Worm (Caenorhabditis elegans): Measurements from ENCODE around the gene clec-74.

The clec-74 gene

ce11 chrIV:3914462-3914861 is 42.3 kb upstream of the clec-74 start, which contains the start of gene F56D6.19:
Gene F56D6.19 (plus strand): TSS chrIV:3914762.
- TF ChIP-seq madf-8 (GFP tag; conservative IDR thresholded peaks at IDR 0.05) (no peak), aptf-2 (GFP tag; conservative IDR thresholded peaks at IDR 0.05) (no peak), ceh-58 (GFP tag; IDR thresholded peaks at IDR 0.05) (no peak), F49E8.2 (tag; optimal IDR thresholded peaks at IDR 0.05; ENCODE audit: insufficient read depth) (no peak), tbx-9 (tag; optimal IDR thresholded peaks at IDR 0.05; ENCODE audit: borderline replicate concordance) (no peak), gei-17 (GFP tag; optimal IDR thresholded peaks at IDR 0.05) (no peak), ets-4 (GFP tag; optimal IDR thresholded peaks at IDR 0.05) (no peak), Y53G8AR.9 (GFP tag; conservative IDR thresholded peaks at IDR 0.05) (no peak)

ce11 chrIV:3915296-3915695 is 41.5 kb upstream of the clec-74 start, which contains the start of gene srz-20:
Gene srz-20 (plus strand): TSS chrIV:3915596.
- no peak for TF ChIP-seq ztf-28 (GFP tag; IDR thresholded peaks at IDR 0.05)
- TF ChIP-seq tlf-1 (GFP tag; optimal IDR thresholded peaks at IDR 0.05) = no peak
- no peak for TF ChIP-seq B0261.1 (tag; optimal IDR thresholded peaks at IDR 0.05)
- no peak for TF ChIP-seq mcd-1 (GFP tag; IDR thresholded peaks at IDR 0.05)
- no peak for TF ChIP-seq attf-5 (GFP tag; optimal IDR thresholded peaks at IDR 0.05)
- TF ChIP-seq ekl-4 (GFP tag; IDR thresholded peaks at IDR 0.05) = no peak
- no peak for TF ChIP-seq atf-7 (tag; optimal IDR thresholded peaks at IDR 0.05)
- TF ChIP-seq cebp-2 (GFP tag; IDR thresholded peaks at IDR 0.05) = no peak
- TF ChIP-seq attf-6 (GFP tag; IDR thresholded peaks at IDR 0.05) = no peak
- TF ChIP-seq lin-26 (GFP tag; IDR thresholded peaks at IDR 0.05) = no peak
- TF ChIP-seq let-607 (tag; optimal IDR thresholded peaks at IDR 0.05) = no peak
- TF ChIP-seq ZK185.1 (tag; optimal IDR thresholded peaks at IDR 0.05; ENCODE audit: poor library complexity, severe bottlenecking) = no peak

ce11 chrIV:3917405-3917804 is 39.4 kb upstream of the clec-74 start, which contains the start of gene F56D6.14:
Gene F56D6.14 (plus strand): TSS chrIV:3917705.
- TF ChIP-seq F10E7.11 (tag; optimal IDR thresholded peaks at IDR 0.05) (no peak), him-1 (tag; optimal IDR thresholded peaks at IDR 0.05) (no peak), rcor-1 (GFP tag; IDR thresholded peaks at IDR 0.05) (no peak), let-607 (tag; optimal IDR thresholded peaks at IDR 0.05) (no peak)

- no peak for TF ChIP-seq F39B2.1 (GFP tag; IDR thresholded peaks at IDR 0.05)
Observed at ce11 chrIV:3918160-3918559, 38.6 kb upstream of the clec-74 start, which contains the start of gene F56D6.23. Gene F56D6.23 (plus strand): TSS chrIV:3918460.

ce11 chrIV:3919506-3919905 is 37.3 kb upstream of the clec-74 start, which contains the start of gene srz-19:
Gene srz-19 (plus strand): TSS chrIV:3919806.
- TF ChIP-seq F49E8.2 (tag; optimal IDR thresholded peaks at IDR 0.05; ENCODE audit: insufficient read depth) (no peak), sea-2 (GFP tag; IDR thresholded peaks at IDR 0.05) (no peak), sptf-2 (GFP tag; optimal IDR thresholded peaks at IDR 0.05) (no peak), aptf-2 (GFP tag; conservative IDR thresholded peaks at IDR 0.05) (no peak), ztf-3 (GFP tag; optimal IDR thresholded peaks at IDR 0.05) (no peak), F37B4.10 (GFP tag; IDR thresholded peaks at IDR 0.05) (no peak), nfyb-1 (GFP tag; IDR thresholded peaks at IDR 0.05) (no peak), lsy-27 (tag; optimal IDR thresholded peaks at IDR 0.05; ENCODE audit: borderline replicate concordance, insufficient read depth) (no peak), chd-7 (tag; optimal IDR thresholded peaks at IDR 0.05) (no peak), C06A6.2 (GFP tag; conservative IDR thresholded peaks at IDR 0.05) (no peak), attf-6 (GFP tag; IDR thresholded peaks at IDR 0.05) (no peak), K11D2.4 (GFP tag; IDR thresholded peaks at IDR 0.05) (no peak), lsl-1 (GFP tag; optimal IDR thresholded peaks at IDR 0.05) (no peak), ceh-58 (GFP tag; IDR thresholded peaks at IDR 0.05) (no peak), ztf-18 (tag; optimal IDR thresholded peaks at IDR 0.05) (no peak), tlf-1 (GFP tag; optimal IDR thresholded peaks at IDR 0.05) (no peak)
